Fruit fly (Drosophila melanogaster): ENCODE data around the gene CG6340.

dm6 chrX:15467402-15467941, 14.7 kb upstream of the CG6340 start, which contains the start of the genes CG15642 and CG15641:
- TF ChIP-seq Hr96 (GFP tag; optimal IDR thresholded peaks at IDR 0.05) (no peak), toe (GFP tag; optimal IDR thresholded peaks at IDR 0.05) (no peak)

All from whole organism, adult.